Worm (Caenorhabditis elegans) whole organism, L1 larva: ENCODE measurements around the gene C17C3.11.

ENCODE experiments used
- C04F5.9 ChIP-seq: sonication (generic microtip); optimal IDR thresholded peaks from 2 replicates; lab custom pipeline; 2016; ENCODE audit warnings: missing genetic modification characterization, missing compliant biosample characterization
- ama-1 ChIP-seq: fragments of 150-350 bp; optimal IDR thresholded peaks from 2 replicates; lab custom pipeline; 2014
- dsc-1 ChIP-seq: sonication (generic microtip); optimal IDR thresholded peaks from 2 replicates; lab custom pipeline; 2016; ENCODE audit warnings: mild to moderate bottlenecking, missing genetic modification characterization, missing compliant biosample characterization
- fos-1 ChIP-seq: fragments of 150-350 bp; optimal IDR thresholded peaks from 2 replicates; lab custom pipeline; 2014; ENCODE audit warnings: missing biosample characterization, missing genetic modification characterization
- lin-15B ChIP-seq: fragments of 150-350 bp; sonication (generic microtip); optimal IDR thresholded peaks from 3 replicates; lab custom pipeline; 2014; ENCODE audit warnings: missing biosample characterization, missing genetic modification characterization
- lin-39 ChIP-seq: fragments of 150-350 bp; optimal IDR thresholded peaks from 2 replicates; lab custom pipeline; 2014; ENCODE audit warnings: missing biosample characterization, missing genetic modification reagents, missing genetic modification characterization
- nhr-11 ChIP-seq: fragments of 150-350 bp; optimal IDR thresholded peaks from 2 replicates; lab custom pipeline; 2014; ENCODE audit warnings: missing biosample characterization, missing genetic modification characterization
- pag-3 ChIP-seq: sonication (generic microtip); optimal IDR thresholded peaks from 2 replicates; lab custom pipeline; 2017; ENCODE audit warnings: missing genetic modification characterization, mild to moderate bottlenecking, missing compliant biosample characterization, antibody characterized with exemption, borderline replicate concordance; ENCODE audit not compliant: insufficient read depth
- pax-3 ChIP-seq: fragments of 200-800 bp; sonication (Bioruptor generic); optimal IDR thresholded peaks from 2 replicates; lab custom pipeline; 2018; ENCODE audit warnings: mild to moderate bottlenecking, missing genetic modification characterization, moderate library complexity, missing compliant biosample characterization
- pqm-1 ChIP-seq: sonication (generic microtip); optimal IDR thresholded peaks from 3 replicates; lab custom pipeline; 2017; ENCODE audit warnings: missing biosample characterization, missing genetic modification characterization
- unc-130 ChIP-seq: fragments of 150-350 bp; optimal IDR thresholded peaks from 2 replicates; lab custom pipeline; 2017; ENCODE audit warnings: missing biosample characterization, missing genetic modification characterization, inconsistent platforms
- unc-62 ChIP-seq: fragments of 150-350 bp; optimal IDR thresholded peaks from 2 replicates; lab custom pipeline; 2014; ENCODE audit warnings: missing biosample characterization, missing genetic modification reagents, missing genetic modification characterization

DNA sequence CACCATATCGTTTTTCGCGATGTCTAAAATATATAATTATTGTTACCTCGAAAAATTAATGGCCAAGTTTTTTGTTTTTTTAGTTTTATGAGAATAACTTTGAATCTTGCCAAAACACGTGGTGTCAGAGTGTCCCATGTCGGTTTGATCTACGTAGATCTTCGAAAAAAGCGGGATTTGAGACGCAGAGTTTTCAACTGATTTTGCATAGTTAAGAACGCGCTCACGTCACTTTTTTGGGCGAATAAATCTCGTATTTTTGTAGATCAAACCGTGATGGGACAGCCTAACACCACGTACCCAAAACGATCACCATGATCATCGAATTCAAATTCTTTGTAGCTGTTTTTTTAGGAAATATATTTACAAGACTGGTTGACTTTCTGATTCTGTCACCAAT, 40.1 kb upstream of the C17C3.11 start:
- TF ChIP-seq C04F5.9 (tag; lab: Kevin White, UChicago) (no peak), pag-3 (tag; lab: Kevin White, UChicago) (no peak), dsc-1 (tag; lab: Kevin White, UChicago) (no peak), unc-62 (GFP tag; lab: Kevin White, UChicago) (no peak), fos-1 (no peak), lin-39 (tag; lab: Kevin White, UChicago) (no peak), unc-130 (tag; lab: Kevin White, UChicago) (no peak), pqm-1 (tag; lab: Kevin White, UChicago) (no peak), lin-15B (tag; lab: Kevin White, UChicago) (no peak), ama-1 (lab: Kevin White, UChicago) (no peak), pax-3 (tag; lab: Kevin White, UChicago) (no peak), nhr-11 (tag; lab: Kevin White, UChicago) (no peak)
